Fruit fly (Drosophila melanogaster) whole organism, embryonic: ENCODE data around the gene Dhc36C.

ENCODE experiments used
- Ada2b ChIP-seq: fragments of 200-800 bp; sonication (Bioruptor generic); IDR thresholded peaks from 2 replicates; pipeline ENCODE4 v1.3.6; 2022; ENCODE audit warnings: missing biosample characterization, missing genetic modification characterization
- CG10431 ChIP-seq: fragments of 200-800 bp; sonication (Bioruptor generic); optimal IDR thresholded peaks from 3 replicates; lab custom pipeline; 2018; ENCODE audit warnings: missing biosample characterization, mild to moderate bottlenecking, missing genetic modification characterization
- CG10462 ChIP-seq: fragments of 200-800 bp; sonication (Bioruptor generic); optimal IDR thresholded peaks from 2 replicates; lab custom pipeline; 2016; ENCODE audit warnings: missing biosample characterization, missing genetic modification characterization
- CG10565 ChIP-seq: fragments of 200-800 bp; sonication (Bioruptor generic); optimal IDR thresholded peaks from 3 replicates; lab custom pipeline; 2016; ENCODE audit warnings: missing biosample characterization, mild to moderate bottlenecking, missing genetic modification characterization
- CG13775 ChIP-seq: fragments of 200-800 bp; sonication (Bioruptor generic); optimal IDR thresholded peaks from 3 replicates; lab custom pipeline; 2017; ENCODE audit warnings: missing biosample characterization, mild to moderate bottlenecking, missing genetic modification characterization
- CG18476 ChIP-seq: fragments of 200-800 bp; sonication (Bioruptor generic); optimal IDR thresholded peaks from 2 replicates; lab custom pipeline; 2016; ENCODE audit warnings: missing biosample characterization, mild to moderate bottlenecking, missing genetic modification characterization
- CG34376 ChIP-seq: fragments of 200-800 bp; sonication (Bioruptor generic); optimal IDR thresholded peaks from 2 replicates; lab custom pipeline; 2018; ENCODE audit warnings: missing biosample characterization, mild to moderate bottlenecking, missing genetic modification characterization
- CG43689 ChIP-seq: fragments of 200-800 bp; sonication (Bioruptor generic); IDR thresholded peaks from 2 replicates; pipeline ENCODE4 v1.3.6; 2022; ENCODE audit warnings: missing biosample characterization, missing genetic modification characterization
- CG7271 ChIP-seq: fragments of 200-800 bp; sonication (Bioruptor generic); optimal IDR thresholded peaks from 2 replicates; lab custom pipeline; 2018; ENCODE audit warnings: missing biosample characterization, mild to moderate bottlenecking, missing genetic modification characterization, moderate library complexity
- CG8359 ChIP-seq: fragments of 200-800 bp; sonication (Bioruptor generic); optimal IDR thresholded peaks from 2 replicates; lab custom pipeline; 2017; ENCODE audit warnings: missing biosample characterization, mild to moderate bottlenecking, missing genetic modification characterization, borderline replicate concordance
- CG8924 ChIP-seq: fragments of 200-800 bp; optimal IDR thresholded peaks from 3 replicates; lab custom pipeline; 2019; ENCODE audit warnings: missing biosample characterization, mild to moderate bottlenecking, missing genetic modification characterization, moderate library complexity
- D19A ChIP-seq: fragments of 200-800 bp; optimal IDR thresholded peaks from 3 replicates; lab custom pipeline; 2019; ENCODE audit warnings: missing biosample characterization, mild to moderate bottlenecking, missing genetic modification characterization, moderate library complexity
- Deaf1 ChIP-seq: fragments of 200-800 bp; optimal IDR thresholded peaks from 3 replicates; lab custom pipeline; 2019; ENCODE audit warnings: missing biosample characterization, mild to moderate bottlenecking, missing genetic modification characterization, moderate library complexity
- Ets97D ChIP-seq: fragments of 200-800 bp; sonication (Bioruptor generic); optimal IDR thresholded peaks from 3 replicates; lab custom pipeline; 2016; ENCODE audit warnings: missing biosample characterization, missing genetic modification characterization
- Fer2 ChIP-seq: fragments of 200-800 bp; sonication (Bioruptor generic); optimal IDR thresholded peaks from 2 replicates; lab custom pipeline; 2018; ENCODE audit warnings: missing biosample characterization, mild to moderate bottlenecking, missing genetic modification characterization, moderate library complexity
- Hmr ChIP-seq: fragments of 200-800 bp; sonication (Bioruptor generic); optimal IDR thresholded peaks from 3 replicates; lab custom pipeline; 2017; ENCODE audit warnings: mild to moderate bottlenecking, missing biosample characterization, missing genetic modification reagents, missing genetic modification characterization
- Med ChIP-seq: fragments of 200-800 bp; sonication (Bioruptor generic); peaks from one replicate; lab custom pipeline; 2016; ENCODE audit warnings: missing biosample characterization, missing genetic modification characterization, mild to moderate bottlenecking, inconsistent platforms, moderate library complexity
- Meics ChIP-seq: fragments of 200-800 bp; sonication (Bioruptor generic); optimal IDR thresholded peaks from 2 replicates; lab custom pipeline; 2017; ENCODE audit warnings: missing biosample characterization, mild to moderate bottlenecking, missing genetic modification characterization
- Opbp ChIP-seq: fragments of 200-800 bp; sonication (Bioruptor generic); IDR thresholded peaks from 3 replicates; pipeline ENCODE4 v1.3.6; 2022; ENCODE audit warnings: missing biosample characterization, missing genetic modification characterization; ENCODE audit not compliant: partially characterized antibody
- Rx ChIP-seq: fragments of 200-800 bp; sonication (Bioruptor generic); IDR thresholded peaks from 2 replicates; pipeline ENCODE4 v1.3.6; 2022; ENCODE audit warnings: missing biosample characterization, missing genetic modification characterization
- Scr ChIP-seq: fragments of 200-800 bp; sonication (Bioruptor generic); IDR thresholded peaks from 2 replicates; pipeline ENCODE4 v1.3.6; 2022; ENCODE audit warnings: missing biosample characterization, missing genetic modification characterization; ENCODE audit not compliant: partially characterized antibody
- Side ChIP-seq: fragments of 200-800 bp; sonication (Bioruptor generic); optimal IDR thresholded peaks from 2 replicates; lab custom pipeline; 2016; ENCODE audit warnings: missing biosample characterization, missing genetic modification characterization
- Ssrp ChIP-seq: fragments of 200-800 bp; sonication (Bioruptor generic); optimal IDR thresholded peaks from 2 replicates; lab custom pipeline; 2018; ENCODE audit warnings: missing biosample characterization, mild to moderate bottlenecking, missing genetic modification characterization, moderate library complexity
- ac ChIP-seq: fragments of 200-800 bp; sonication (Bioruptor generic); optimal IDR thresholded peaks from 3 replicates; lab custom pipeline; 2017; ENCODE audit warnings: missing biosample characterization, mild to moderate bottlenecking, missing genetic modification characterization
- chinmo ChIP-seq: fragments of 200-800 bp; sonication (Bioruptor generic); IDR thresholded peaks from 4 replicates; pipeline ENCODE4 v1.3.6; 2022; ENCODE audit warnings: missing biosample characterization, missing genetic modification characterization; ENCODE audit not compliant: partially characterized antibody
- corto ChIP-seq: fragments of 200-800 bp; sonication (Bioruptor generic); optimal IDR thresholded peaks from 2 replicates; lab custom pipeline; 2016; ENCODE audit warnings: missing biosample characterization, mild to moderate bottlenecking, missing genetic modification characterization, moderate library complexity
- dan ChIP-seq: fragments of 200-800 bp; sonication (Bioruptor generic); IDR thresholded peaks from 2 replicates; pipeline ENCODE4 v1.3.6; 2022; ENCODE audit warnings: missing biosample characterization, missing genetic modification characterization
- dati ChIP-seq: fragments of 200-800 bp; sonication (Bioruptor generic); IDR thresholded peaks from 2 replicates; pipeline ENCODE4 v1.3.6; 2022; ENCODE audit warnings: missing biosample characterization, missing genetic modification characterization
- dmrt11E ChIP-seq: fragments of 200-800 bp; sonication (Bioruptor generic); optimal IDR thresholded peaks from 3 replicates; lab custom pipeline; 2018; ENCODE audit warnings: missing biosample characterization, mild to moderate bottlenecking, missing genetic modification characterization, moderate library complexity
- en ChIP-seq: fragments of 200-800 bp; sonication (Bioruptor generic); optimal IDR thresholded peaks from 2 replicates; lab custom pipeline; 2016; ENCODE audit warnings: missing biosample characterization, missing genetic modification characterization
- eyg ChIP-seq: fragments of 200-800 bp; sonication (Bioruptor generic); optimal IDR thresholded peaks from 3 replicates; lab custom pipeline; 2016; ENCODE audit warnings: missing biosample characterization, missing genetic modification characterization
- gem ChIP-seq: fragments of 200-800 bp; sonication (Bioruptor generic); optimal IDR thresholded peaks from 2 replicates; lab custom pipeline; 2019; ENCODE audit warnings: missing biosample characterization, mild to moderate bottlenecking, missing genetic modification characterization, moderate library complexity
- gfzf ChIP-seq: fragments of 200-800 bp; sonication (Bioruptor generic); optimal IDR thresholded peaks from 2 replicates; lab custom pipeline; 2016; ENCODE audit warnings: missing biosample characterization, mild to moderate bottlenecking, missing genetic modification characterization, moderate library complexity
- grau ChIP-seq: fragments of 200-800 bp; optimal IDR thresholded peaks from 3 replicates; lab custom pipeline; 2019; ENCODE audit warnings: missing biosample characterization, mild to moderate bottlenecking, missing genetic modification characterization, moderate library complexity
- gsb ChIP-seq: fragments of 200-800 bp; sonication (Bioruptor generic); IDR thresholded peaks from 2 replicates; pipeline ENCODE4 v1.3.6; 2022; ENCODE audit warnings: missing biosample characterization, missing genetic modification characterization
- hbn ChIP-seq: fragments of 200-800 bp; sonication (Bioruptor generic); IDR thresholded peaks from 2 replicates; pipeline ENCODE4 v1.3.6; 2022; ENCODE audit warnings: missing biosample characterization, missing genetic modification characterization; ENCODE audit not compliant: partially characterized antibody
- kni ChIP-seq: fragments of 200-800 bp; sonication (Bioruptor generic); optimal IDR thresholded peaks from 3 replicates; lab custom pipeline; 2017; ENCODE audit warnings: mild to moderate bottlenecking, missing biosample characterization, missing genetic modification reagents, missing genetic modification characterization
- knrl ChIP-seq: fragments of 200-800 bp; sonication (Bioruptor generic); IDR thresholded peaks from 3 replicates; pipeline ENCODE4 v1.3.6; 2022; ENCODE audit warnings: missing biosample characterization, missing genetic modification characterization; ENCODE audit not compliant: partially characterized antibody
- mam ChIP-seq: fragments of 200-800 bp; sonication (Bioruptor generic); optimal IDR thresholded peaks from 3 replicates; lab custom pipeline; 2016; ENCODE audit warnings: missing biosample characterization, missing genetic modification characterization
- org-1 ChIP-seq: fragments of 200-800 bp; sonication (Bioruptor generic); optimal IDR thresholded peaks from 2 replicates; lab custom pipeline; 2017; ENCODE audit warnings: missing biosample characterization, missing genetic modification characterization
- otp ChIP-seq: fragments of 200-800 bp; sonication (Bioruptor generic); IDR thresholded peaks from 3 replicates; pipeline ENCODE4, ENCODE4 v1.3.6; 2022; ENCODE audit warnings: missing biosample characterization, missing genetic modification characterization
- pb ChIP-seq: fragments of 200-800 bp; sonication (Bioruptor generic); optimal IDR thresholded peaks from 3 replicates; lab custom pipeline; 2016; ENCODE audit warnings: missing biosample characterization, missing genetic modification characterization
- slbo ChIP-seq: fragments of 200-800 bp; sonication (Bioruptor generic); IDR thresholded peaks from 2 replicates; pipeline ENCODE4 v1.3.6; 2022; ENCODE audit warnings: missing biosample characterization, missing genetic modification characterization
- so ChIP-seq: fragments of 200-800 bp; sonication (Bioruptor generic); IDR thresholded peaks from 3 replicates; pipeline ENCODE4 v1.3.6; 2022; ENCODE audit warnings: missing biosample characterization, missing genetic modification characterization
- sr ChIP-seq: fragments of 200-800 bp; sonication (Bioruptor generic); IDR thresholded peaks from 3 replicates; pipeline ENCODE4 v1.3.6; 2022; ENCODE audit warnings: missing biosample characterization, missing genetic modification characterization
- tll ChIP-seq, 2 experiments: fragments of 200-800 bp in 1 of 2; fragments of >200 bp in 1 of 2; sonication (Bioruptor generic) in 1 of 2; optimal IDR thresholded peaks; 2 replicates each; lab custom pipeline; 2017 to 2019; ENCODE audit warnings: missing biosample characterization in 2 of 2, missing genetic modification characterization in 2 of 2, mild to moderate bottlenecking in 1 of 2, moderate library complexity in 1 of 2
- unpg ChIP-seq: fragments of 200-800 bp; sonication (Bioruptor generic); optimal IDR thresholded peaks from 3 replicates; lab custom pipeline; 2018; ENCODE audit warnings: missing biosample characterization, mild to moderate bottlenecking, missing genetic modification characterization, moderate library complexity
- usp ChIP-seq: fragments of >200 bp; optimal IDR thresholded peaks from 2 replicates; lab custom pipeline; 2017; ENCODE audit warnings: missing biosample characterization, missing genetic modification characterization
- z ChIP-seq: fragments of 200-800 bp; sonication (Bioruptor generic); IDR thresholded peaks from 3 replicates; pipeline ENCODE4 v1.3.6; 2022; ENCODE audit warnings: missing biosample characterization, missing genetic modification characterization

Gene Dhc36C

DNA sequence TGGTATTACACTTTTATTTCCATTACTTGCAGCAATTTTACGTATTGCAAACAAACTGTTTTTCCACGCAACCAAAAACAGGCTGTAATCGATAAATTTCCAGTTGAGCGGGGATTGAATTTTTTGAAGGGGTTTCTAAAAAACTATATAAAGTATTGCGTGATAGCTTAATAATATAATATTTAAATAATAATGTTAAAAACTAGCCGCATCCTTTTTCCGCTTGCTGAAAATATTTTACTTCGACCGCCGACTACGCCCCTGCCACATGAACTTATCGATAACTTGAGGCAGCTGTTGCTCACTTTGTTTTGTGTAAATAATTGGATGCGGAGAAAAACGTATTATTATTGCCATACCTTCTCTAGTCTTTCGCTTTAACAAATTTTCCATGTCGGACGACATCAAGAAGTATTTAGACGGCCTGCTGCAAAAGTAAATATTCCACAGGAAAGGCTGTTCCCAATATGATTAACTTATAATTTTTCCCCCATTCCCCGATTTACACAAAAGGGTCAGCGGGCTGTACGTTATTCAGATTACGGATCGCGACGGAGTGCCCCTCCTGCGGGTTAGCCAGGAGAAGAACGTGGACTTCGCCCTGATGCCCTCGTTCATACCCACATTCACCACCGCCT lies 20.1 kb upstream of the Dhc36C start, which contains the start of the genes fws and Lamtor3 (continued):
- TF ChIP-seq Side (GFP tag; lab: Kevin White, UChicago) (peak; percentile 72), ac (peak; percentile 86), CG13775 (GFP tag; lab: Kevin White, UChicago) (peak; percentile 99), gem (peak; percentile 100), unpg (GFP tag; lab: Kevin White, UChicago) (peak; percentile 99), CG10462 (GFP tag; lab: Kevin White, UChicago) (peak; percentile 95), grau (peak; percentile 97), pb (GFP tag; lab: Kevin White, UChicago) (peak; percentile 52), Rx (GFP tag; lab: Robert Waterston, UW) (peak; percentile 99), Ada2b (GFP tag; lab: Robert Waterston, UW) (peak; percentile 99), slbo (GFP tag; lab: Robert Waterston, UW) (peak; percentile 100), dmrt11E (tag; lab: Kevin White, UChicago) (peak; percentile 98), tll (GFP tag; optimal IDR thresholded peaks at IDR 0.05; lab: Kevin White, UChicago) (peak in 1 of 2 experiments; percentile 38), CG8359 (GFP tag; lab: Kevin White, UChicago) (peak; percentile 90), corto (GFP tag; lab: Kevin White, UChicago) (peak; percentile 91), z (GFP tag; lab: Robert Waterston, UW) (peak; percentile 80), sr (peak; percentile 97), chinmo (GFP tag; lab: Robert Waterston, UW) (0 out of 4 replicates have a peak, but pooled peaks have one; percentile 14), dan (GFP tag; lab: Robert Waterston, UW) (peak; percentile 97), otp (peak; percentile 98), mam (GFP tag; lab: Kevin White, UChicago) (peak; percentile 87), Meics (GFP tag; lab: Kevin White, UChicago) (peak; percentile 98), Opbp (GFP tag; lab: Robert Waterston, UW) (peak; percentile 51; the same call in 1 of the 3 replicates), Fer2 (peak; percentile 96), eyg (peak; percentile 61), Scr (GFP tag; lab: Robert Waterston, UW) (peak; percentile 62), CG10565 (peak; percentile 74), hbn (GFP tag; lab: Robert Waterston, UW) (peak; percentile 27; the same call in 1 of the 2 replicates), Deaf1 (tag; lab: Kevin White, UChicago) (peak; percentile 77), Hmr (GFP tag; lab: Kevin White, UChicago) (peak; percentile 99), Med (GFP tag; lab: Kevin White, UChicago) (peak; percentile 98), kni (no peak), Ssrp (tag; lab: Kevin White, UChicago) (peak; percentile 98), knrl (0 out of 3 replicates have a peak, but pooled peaks have one; percentile 32), CG18476 (peak; percentile 94), gsb (GFP tag; lab: Robert Waterston, UW) (peak; percentile 99), CG7271 (tag; lab: Kevin White, UChicago) (peak; percentile 96), CG34376 (GFP tag; lab: Kevin White, UChicago) (peak; percentile 79), CG8924 (tag; lab: Kevin White, UChicago) (peak; percentile 98), usp (GFP tag; lab: Kevin White, UChicago) (no peak), org-1 (GFP tag; lab: Kevin White, UChicago) (peak; percentile 95), dati (GFP tag; lab: Robert Waterston, UW) (peak; percentile 98), gfzf (GFP tag; lab: Kevin White, UChicago) (no peak), CG10431 (peak; percentile 79), so (GFP tag; lab: Robert Waterston, UW) (peak; percentile 99), CG43689 (GFP tag; lab: Robert Waterston, UW) (peak; percentile 98), en (peak; percentile 31), D19A (tag; lab: Kevin White, UChicago) (peak; percentile 93), Ets97D (peak; percentile 75)
